Fruit fly (Drosophila melanogaster) whole organism, embryonic: ENCODE measurements around the gene CG8925.

ENCODE experiments used
- Ada2b ChIP-seq: fragments of 200-800 bp; sonication (Bioruptor generic); IDR thresholded peaks from 2 replicates; pipeline ENCODE4 v1.3.6; 2022; ENCODE audit warnings: missing biosample characterization, missing genetic modification characterization
- CG10267 ChIP-seq: fragments of 200-800 bp; sonication (Bioruptor generic); optimal IDR thresholded peaks from 2 replicates; lab custom pipeline; 2018; ENCODE audit warnings: missing biosample characterization, mild to moderate bottlenecking, missing genetic modification characterization, moderate library complexity
- CG11398 ChIP-seq: fragments of 200-800 bp; sonication (Bioruptor generic); optimal IDR thresholded peaks from 2 replicates; lab custom pipeline; 2016; ENCODE audit warnings: missing biosample characterization, missing genetic modification characterization
- CG11456 ChIP-seq: fragments of 200-800 bp; sonication (Bioruptor generic); IDR thresholded peaks from 3 replicates; pipeline ENCODE4 v1.3.6; 2022; ENCODE audit warnings: missing biosample characterization, missing genetic modification characterization
- CG12236 ChIP-seq: fragments of 200-800 bp; sonication (Bioruptor generic); optimal IDR thresholded peaks from 2 replicates; lab custom pipeline; 2016; ENCODE audit warnings: missing biosample characterization, missing genetic modification characterization
- CG12299 ChIP-seq: fragments of 200-800 bp; sonication (Bioruptor generic); optimal IDR thresholded peaks from 2 replicates; lab custom pipeline; 2018; ENCODE audit warnings: missing biosample characterization, mild to moderate bottlenecking, missing genetic modification characterization
- CG12659 ChIP-seq: fragments of 200-800 bp; sonication (Bioruptor generic); optimal IDR thresholded peaks from 3 replicates; lab custom pipeline; 2017; ENCODE audit warnings: mild to moderate bottlenecking, missing biosample characterization, missing genetic modification reagents, missing genetic modification characterization
- CG12942 ChIP-seq: fragments of 200-800 bp; sonication (Bioruptor generic); optimal IDR thresholded peaks from 3 replicates; lab custom pipeline; 2016; ENCODE audit warnings: missing biosample characterization, missing genetic modification characterization
- CG1792 ChIP-seq: fragments of 200-800 bp; sonication (Bioruptor generic); optimal IDR thresholded peaks from 2 replicates; lab custom pipeline; 2016; ENCODE audit warnings: missing biosample characterization, missing genetic modification characterization
- CG31441 ChIP-seq: fragments of 200-800 bp; sonication (Bioruptor generic); IDR thresholded peaks from 2 replicates; pipeline ENCODE4 v1.3.6; 2022; ENCODE audit warnings: missing biosample characterization, missing genetic modification characterization
- CG3281 ChIP-seq: fragments of 200-800 bp; sonication (Bioruptor generic); optimal IDR thresholded peaks from 3 replicates; lab custom pipeline; 2017; ENCODE audit warnings: missing biosample characterization, mild to moderate bottlenecking, missing genetic modification characterization
- CG42726 ChIP-seq: fragments of 200-800 bp; sonication (Bioruptor generic); IDR thresholded peaks from 2 replicates; pipeline ENCODE4 v1.3.6; 2022; ENCODE audit warnings: missing biosample characterization, missing genetic modification characterization; ENCODE audit not compliant: partially characterized antibody
- CG4328 ChIP-seq: fragments of 200-800 bp; sonication (Bioruptor generic); optimal IDR thresholded peaks from 3 replicates; lab custom pipeline; 2017; ENCODE audit warnings: missing biosample characterization, missing genetic modification reagents, missing genetic modification characterization
- CG5953 ChIP-seq: fragments of 200-800 bp; sonication (Bioruptor generic); IDR thresholded peaks from 2 replicates; pipeline ENCODE4 v1.3.6; 2022; ENCODE audit warnings: missing biosample characterization, missing genetic modification characterization
- CG6654 ChIP-seq: fragments of 200-800 bp; sonication (Bioruptor generic); optimal IDR thresholded peaks from 2 replicates; lab custom pipeline; 2017; ENCODE audit warnings: missing biosample characterization, mild to moderate bottlenecking, missing genetic modification characterization
- CG6683 ChIP-seq: fragments of 200-800 bp; sonication (Bioruptor generic); optimal IDR thresholded peaks from 2 replicates; lab custom pipeline; 2017; ENCODE audit warnings: missing biosample characterization, mild to moderate bottlenecking, missing genetic modification characterization, missing genetic modification reagents
- CG7963 ChIP-seq: fragments of 200-800 bp; sonication (Bioruptor generic); IDR thresholded peaks from 3 replicates; pipeline ENCODE4 v1.3.6; 2022; ENCODE audit warnings: missing biosample characterization, missing genetic modification characterization; ENCODE audit not compliant: partially characterized antibody
- CG8359 ChIP-seq: fragments of 200-800 bp; sonication (Bioruptor generic); optimal IDR thresholded peaks from 2 replicates; lab custom pipeline; 2017; ENCODE audit warnings: missing biosample characterization, mild to moderate bottlenecking, missing genetic modification characterization, borderline replicate concordance
- CG9727 ChIP-seq: fragments of 200-800 bp; sonication (Bioruptor generic); optimal IDR thresholded peaks from 3 replicates; lab custom pipeline; 2017; ENCODE audit warnings: missing biosample characterization, mild to moderate bottlenecking, missing genetic modification characterization
- D19A ChIP-seq: fragments of 200-800 bp; optimal IDR thresholded peaks from 3 replicates; lab custom pipeline; 2019; ENCODE audit warnings: missing biosample characterization, mild to moderate bottlenecking, missing genetic modification characterization, moderate library complexity
- D19B ChIP-seq: fragments of 200-800 bp; sonication (Bioruptor generic); optimal IDR thresholded peaks from 2 replicates; lab custom pipeline; 2017; ENCODE audit warnings: missing biosample characterization, mild to moderate bottlenecking, missing genetic modification characterization
- Dfd ChIP-seq, 2 experiments: fragments of >200 bp; optimal IDR thresholded peaks; 2 replicates each; lab custom pipeline; 2017; ENCODE audit warnings: missing biosample characterization in 2 of 2, missing genetic modification characterization in 2 of 2
- Dip3 ChIP-seq: fragments of 200-800 bp; sonication (Bioruptor generic); optimal IDR thresholded peaks from 3 replicates; lab custom pipeline; 2016; ENCODE audit warnings: missing biosample characterization, missing genetic modification characterization
- Hand ChIP-seq: fragments of 200-800 bp; sonication (Bioruptor generic); optimal IDR thresholded peaks from 2 replicates; lab custom pipeline; 2017; ENCODE audit warnings: mild to moderate bottlenecking, missing biosample characterization, missing genetic modification reagents, missing genetic modification characterization
- Optix ChIP-seq: fragments of 200-800 bp; sonication (Bioruptor generic); IDR thresholded peaks from 3 replicates; pipeline ENCODE4 v1.3.6; 2022; ENCODE audit warnings: missing biosample characterization, missing genetic modification characterization
- Poxn ChIP-seq: fragments of 200-800 bp; sonication (Bioruptor generic); IDR thresholded peaks from 2 replicates; pipeline ENCODE4 v1.3.6; 2022; ENCODE audit warnings: missing biosample characterization, missing genetic modification characterization
- Ssrp ChIP-seq: fragments of 200-800 bp; sonication (Bioruptor generic); optimal IDR thresholded peaks from 2 replicates; lab custom pipeline; 2018; ENCODE audit warnings: missing biosample characterization, mild to moderate bottlenecking, missing genetic modification characterization, moderate library complexity
- Trl ChIP-seq, 3 experiments: fragments of >200 bp in 2 of 3; fragments of 200-800 bp in 1 of 3; sonication (Bioruptor generic) in 1 of 3; optimal IDR thresholded peaks; 2 replicates in 1 of 3; 3 replicates in 2 of 3; lab custom pipeline; 2016 to 2017; ENCODE audit warnings: missing biosample characterization in 1 of 3, missing genetic modification characterization in 1 of 3
- ac ChIP-seq: fragments of 200-800 bp; sonication (Bioruptor generic); optimal IDR thresholded peaks from 3 replicates; lab custom pipeline; 2017; ENCODE audit warnings: missing biosample characterization, mild to moderate bottlenecking, missing genetic modification characterization
- chm ChIP-seq: fragments of 200-800 bp; sonication (Bioruptor generic); IDR thresholded peaks from 2 replicates; pipeline ENCODE4 v1.3.6; 2022; ENCODE audit warnings: missing biosample characterization, missing genetic modification characterization
- crol ChIP-seq: fragments of 200-800 bp; sonication (Bioruptor generic); IDR thresholded peaks from 2 replicates; pipeline ENCODE4 v1.3.6; 2022; ENCODE audit warnings: missing biosample characterization, missing genetic modification characterization
- dati ChIP-seq: fragments of 200-800 bp; sonication (Bioruptor generic); IDR thresholded peaks from 2 replicates; pipeline ENCODE4 v1.3.6; 2022; ENCODE audit warnings: missing biosample characterization, missing genetic modification characterization
- dm ChIP-seq: fragments of 200-800 bp; sonication (Bioruptor generic); optimal IDR thresholded peaks from 3 replicates; lab custom pipeline; 2016; ENCODE audit warnings: missing biosample characterization, missing genetic modification characterization
- en ChIP-seq: fragments of 200-800 bp; sonication (Bioruptor generic); optimal IDR thresholded peaks from 2 replicates; lab custom pipeline; 2016; ENCODE audit warnings: missing biosample characterization, missing genetic modification characterization
- gt ChIP-seq: fragments of 200-800 bp; sonication (Bioruptor generic); IDR thresholded peaks from 2 replicates; pipeline ENCODE4 v1.3.6; 2022; ENCODE audit warnings: missing biosample characterization, missing genetic modification characterization
- nerfin-1 ChIP-seq: fragments of 200-800 bp; sonication (Bioruptor generic); optimal IDR thresholded peaks from 3 replicates; lab custom pipeline; 2019; ENCODE audit warnings: missing biosample characterization, mild to moderate bottlenecking, missing genetic modification characterization, moderate library complexity
- nmo ChIP-seq: fragments of 200-800 bp; sonication (Bioruptor generic); optimal IDR thresholded peaks from 2 replicates; lab custom pipeline; 2018; ENCODE audit warnings: missing biosample characterization, mild to moderate bottlenecking, missing genetic modification characterization, moderate library complexity
- otp ChIP-seq: fragments of 200-800 bp; sonication (Bioruptor generic); IDR thresholded peaks from 3 replicates; pipeline ENCODE4, ENCODE4 v1.3.6; 2022; ENCODE audit warnings: missing biosample characterization, missing genetic modification characterization
- sd ChIP-seq: fragments of 200-800 bp; sonication (Bioruptor generic); optimal IDR thresholded peaks from 3 replicates; lab custom pipeline; 2018; ENCODE audit warnings: missing biosample characterization, mild to moderate bottlenecking, missing genetic modification characterization, moderate library complexity
- tx ChIP-seq: fragments of 200-800 bp; sonication (Bioruptor generic); optimal IDR thresholded peaks from 2 replicates; lab custom pipeline; 2016; ENCODE audit warnings: missing biosample characterization, missing genetic modification characterization
- z ChIP-seq: fragments of 200-800 bp; sonication (Bioruptor generic); IDR thresholded peaks from 3 replicates; pipeline ENCODE4 v1.3.6; 2022; ENCODE audit warnings: missing biosample characterization, missing genetic modification characterization

The CG8925 gene

DNA sequence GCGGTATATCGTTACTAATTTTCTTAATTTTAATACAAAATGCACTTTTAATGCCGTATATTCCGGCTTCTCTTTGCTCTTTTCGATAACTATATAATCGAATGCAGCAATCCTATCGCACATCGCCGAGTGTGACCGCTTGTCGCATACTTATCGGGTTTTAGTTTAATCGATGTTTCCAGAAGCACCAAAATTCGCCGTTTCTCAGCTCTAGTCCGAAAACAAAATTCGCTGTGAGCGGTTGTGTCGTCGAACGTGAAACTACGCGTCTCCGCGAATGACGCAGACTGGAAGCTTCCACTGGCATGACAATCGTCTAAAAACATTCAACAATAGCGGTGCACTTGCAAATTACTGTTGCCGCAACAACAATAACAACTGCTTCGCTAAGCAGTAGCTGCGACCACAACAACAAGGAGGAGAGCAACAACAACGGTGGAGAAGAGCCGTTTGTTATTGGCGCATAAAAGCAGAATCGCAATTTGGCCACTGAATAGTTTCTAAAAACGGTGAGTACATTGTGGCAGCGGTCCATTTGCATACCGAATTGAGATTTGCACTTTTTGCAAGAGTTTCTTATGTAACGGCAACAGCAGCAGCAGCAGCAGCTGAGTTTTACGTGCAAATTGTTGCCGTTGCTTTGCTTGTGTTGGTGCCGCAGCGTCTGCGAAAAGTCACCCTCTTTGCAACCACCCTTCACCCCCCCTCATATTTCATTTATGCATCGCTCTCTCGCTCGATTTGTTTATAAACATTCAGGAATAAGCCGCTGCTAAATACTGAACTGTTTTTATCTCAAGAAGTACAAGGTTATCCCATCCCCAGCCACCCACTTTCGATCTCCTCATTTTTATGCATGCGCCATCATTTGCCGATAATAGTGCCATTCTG, 15.2 kb downstream of the CG8925 start, which contains the start of gene sra (continued):
- TF ChIP-seq z (no peak), D19B (no peak), tx (GFP tag; lab: Kevin White, UChicago) (peak; percentile 16), dm (GFP tag; lab: Kevin White, UChicago) (peak; percentile 47), Dfd (GFP tag; optimal IDR thresholded peaks at IDR 0.05; lab: Kevin White, UChicago) (no peak), CG1792 (GFP tag; lab: Kevin White, UChicago) (no peak), dati (GFP tag; lab: Robert Waterston, UW) (no peak), CG7963 (GFP tag; lab: Robert Waterston, UW) (peak; percentile 98), CG3281 (GFP tag; lab: Kevin White, UChicago) (peak; percentile 22), CG11456 (GFP tag; lab: Robert Waterston, UW) (peak; percentile 64; the same call in 2 of the 3 replicates), Dip3 (GFP tag; lab: Kevin White, UChicago) (no peak), gt (GFP tag; lab: Robert Waterston, UW) (no peak), sd (tag; lab: Kevin White, UChicago) (peak; percentile 55), CG6654 (no peak), CG5953 (GFP tag; lab: Robert Waterston, UW) (no peak), CG12236 (GFP tag; lab: Kevin White, UChicago) (no peak), CG31441 (GFP tag; lab: Robert Waterston, UW) (peak; percentile 30; the same call in 1 of the 2 replicates), Optix (no peak), CG8359 (GFP tag; lab: Kevin White, UChicago) (no peak), Ssrp (no peak)

DNA sequence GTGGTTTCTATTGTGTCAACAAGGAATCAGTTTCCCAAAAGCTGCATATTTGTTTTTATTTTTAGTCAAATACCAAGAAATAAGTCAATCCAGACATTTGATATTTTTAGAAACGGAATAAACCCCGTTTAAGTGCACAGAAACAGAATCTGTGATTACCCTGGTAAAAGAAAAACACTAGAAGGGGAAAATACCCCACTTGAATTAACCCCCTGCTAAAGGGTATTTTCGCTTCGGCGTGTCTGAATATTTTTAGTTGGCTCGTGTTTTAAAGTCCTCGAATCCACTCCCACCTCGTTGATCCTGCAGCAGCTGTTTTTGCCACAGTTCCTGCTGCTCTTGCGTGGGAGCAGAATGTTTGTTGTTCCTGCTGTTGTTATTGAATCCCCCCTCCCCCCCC, 15.9 kb downstream of the CG8925 start:
- no peak for TF ChIP-seq CG4328 (GFP tag; lab: Kevin White, UChicago)
- TF ChIP-seq chm, result 0 out of 2 replicates have a peak, but pooled peaks have one; percentile 23
- TF ChIP-seq ac (GFP tag; lab: Kevin White, UChicago), result peak; percentile 1
- TF ChIP-seq Poxn (GFP tag; lab: Robert Waterston, UW), result no peak
- no peak for TF ChIP-seq CG6683 (GFP tag; lab: Kevin White, UChicago)
- TF ChIP-seq Trl (optimal IDR thresholded peaks at IDR 0.05; lab: Kevin White, UChicago), result no peak
- no peak for TF ChIP-seq Trl (GFP tag; optimal IDR thresholded peaks at IDR 0.05; lab: Kevin White, UChicago)
- peak; percentile 57 for TF ChIP-seq crol (GFP tag; lab: Robert Waterston, UW)
- no peak for TF ChIP-seq Hand (GFP tag; lab: Kevin White, UChicago)
- no peak for TF ChIP-seq CG11398 (GFP tag; lab: Kevin White, UChicago)
- TF ChIP-seq nerfin-1 (tag; lab: Kevin White, UChicago), result no peak
- TF ChIP-seq CG9727, result no peak
- peak; percentile 93 for TF ChIP-seq D19A (tag; lab: Kevin White, UChicago)
- TF ChIP-seq CG12299 (tag; lab: Kevin White, UChicago), result no peak
- no peak for TF ChIP-seq nmo (GFP tag; lab: Kevin White, UChicago)
- TF ChIP-seq CG10267 (tag; lab: Kevin White, UChicago), result no peak
- TF ChIP-seq CG12942 (GFP tag; lab: Kevin White, UChicago), result no peak
- TF ChIP-seq otp (GFP tag; lab: Robert Waterston, UW), result no peak
- no peak for TF ChIP-seq CG42726
- no peak for TF ChIP-seq Ada2b (GFP tag; lab: Robert Waterston, UW)
- TF ChIP-seq en (GFP tag; lab: Kevin White, UChicago), result no peak
- no peak for TF ChIP-seq CG12659
